Worm (Caenorhabditis elegans): ENCODE data around the gene F22E5.13.
"Not testable (repeated sequence)": the region's sequence is repeated elsewhere in the genome, so short reads cannot be mapped to it uniquely, and the experiment has no call there.

F22E5.13 gene

DNA sequence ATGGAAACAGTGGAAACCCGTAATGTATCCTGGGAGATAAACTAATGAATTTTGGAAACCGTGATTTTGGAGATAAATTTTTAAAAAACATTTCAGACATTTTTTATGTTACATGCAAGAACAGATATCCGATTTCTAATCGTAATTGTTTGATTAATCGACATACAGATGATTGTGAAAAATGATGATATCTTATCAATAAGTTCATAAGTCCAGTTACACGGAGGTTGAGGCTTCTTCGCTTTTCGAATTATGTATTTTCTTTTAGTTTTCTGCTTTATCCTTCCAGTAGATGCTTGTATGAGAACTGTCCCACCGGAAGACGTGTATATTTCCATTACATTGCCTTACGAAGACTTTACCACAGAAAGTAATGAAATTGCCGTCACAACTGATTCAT lies 16.2 kb upstream of the F22E5.13 start, which contains the start of gene F22E5.22:
F22E5.22 (plus strand) TSS at position 301 of the 400 bp plus-strand sequence.
- no peak for TF ChIP-seq him-1 (tag; optimal IDR thresholded peaks at IDR 0.05)

DNA sequence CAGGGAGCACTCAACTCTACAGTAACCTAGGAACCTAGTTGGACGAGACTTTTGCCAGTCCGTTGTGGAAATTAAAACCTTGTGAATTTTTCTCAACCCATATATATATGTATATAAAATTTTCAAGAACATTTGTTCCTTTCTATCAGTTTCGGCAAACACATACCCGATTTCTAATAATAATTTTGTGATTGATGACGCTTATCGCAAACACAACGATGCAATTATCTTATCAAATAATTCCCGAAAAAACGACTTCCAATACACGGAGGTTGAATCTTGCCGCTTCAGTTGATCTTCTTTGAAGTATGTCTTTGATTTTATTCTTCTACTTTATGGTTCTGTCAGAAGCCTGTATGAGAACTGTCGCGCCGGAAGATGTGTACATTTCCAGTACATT lies 15.6 kb upstream of the F22E5.13 start, which contains the start of gene F22E5.2:
F22E5.2 (plus strand) TSS at position 301 of the 400 bp plus-strand sequence.
- not testable (repeated sequence) for TF ChIP-seq him-1, W03F9.2, dao-5 (tag; optimal IDR thresholded peaks at IDR 0.05)

DNA sequence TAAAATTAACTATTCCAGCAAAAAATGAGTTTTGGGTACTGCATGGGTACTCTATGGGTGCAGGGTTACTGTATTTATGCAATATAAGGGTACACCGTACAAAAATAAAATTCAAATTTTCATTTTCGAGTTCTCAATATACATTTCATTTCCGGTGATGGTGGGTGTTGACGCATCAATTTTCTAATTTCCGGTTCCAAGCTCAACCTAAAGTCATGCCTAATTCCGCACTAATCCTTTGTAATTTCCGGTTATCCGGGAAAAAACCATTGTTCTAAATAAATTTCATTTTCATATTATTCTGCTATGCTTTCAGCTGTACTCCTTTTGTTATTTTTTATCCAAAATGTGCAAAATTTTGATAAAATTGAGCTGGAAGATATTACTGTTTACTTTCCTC lies 9.9 kb upstream of the F22E5.13 start, which contains the start of gene gcy-21:
gcy-21 (plus strand) TSS at position 301 of the 400 bp plus-strand sequence.
- no peak for TF ChIP-seq dao-5 (tag; optimal IDR thresholded peaks at IDR 0.05)

ce11 chrII:2656606-2657005 lies 7.2 kb upstream of the F22E5.13 start, which contains the start of gene sri-47:
Gene sri-47, plus strand, starts transcription at chrII:2656906.
- TF ChIP-seq dao-5 (tag; optimal IDR thresholded peaks at IDR 0.05) = no peak
- TF ChIP-seq W03F9.2 (tag; optimal IDR thresholded peaks at IDR 0.05) = no peak

- no peak for TF ChIP-seq him-1 (tag; optimal IDR thresholded peaks at IDR 0.05)
- TF ChIP-seq dao-5 (tag; optimal IDR thresholded peaks at IDR 0.05) = no peak
- no peak for TF ChIP-seq W03F9.2 (tag; optimal IDR thresholded peaks at IDR 0.05)
Observed at ce11 chrII:2649015-2649414, 424 bp downstream of the F22E5.13 start.

DNA sequence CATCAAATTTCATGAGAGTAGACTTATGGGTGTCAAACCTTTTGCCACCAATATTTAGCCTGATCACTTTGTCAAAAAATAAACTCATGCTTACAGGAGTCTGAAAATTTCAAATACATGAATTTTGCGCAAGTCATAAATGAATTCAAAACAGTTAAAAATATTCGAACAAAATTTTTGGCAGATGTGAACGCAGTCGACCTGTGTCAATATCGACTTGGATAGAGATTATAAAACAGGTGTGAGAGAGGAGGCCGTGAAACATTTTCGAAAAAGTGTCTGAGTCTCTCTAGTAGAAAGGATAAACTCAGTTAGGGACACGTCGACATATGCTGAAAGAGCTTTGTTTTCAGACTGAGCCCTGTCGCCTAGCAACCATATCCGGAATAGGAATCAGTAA lies 2.7 kb downstream of the F22E5.13 start, which contains the start of gene F22E5.12:
F22E5.12 (minus strand) TSS at position 101 of the 400 bp plus-strand sequence.
- TF ChIP-seq dao-5, him-1, W03F9.2 (tag; optimal IDR thresholded peaks at IDR 0.05): not testable (repeated sequence)

ce11 chrII:2644498-2644897 lies 4.9 kb downstream of the F22E5.13 start, which contains the start of gene F22E5.11:
Gene F22E5.11, minus strand, starts transcription at chrII:2644598.
- TF ChIP-seq dao-5 (tag; optimal IDR thresholded peaks at IDR 0.05) (no peak), W03F9.2 (tag; optimal IDR thresholded peaks at IDR 0.05) (no peak), him-1 (tag; optimal IDR thresholded peaks at IDR 0.05) (no peak)

DNA sequence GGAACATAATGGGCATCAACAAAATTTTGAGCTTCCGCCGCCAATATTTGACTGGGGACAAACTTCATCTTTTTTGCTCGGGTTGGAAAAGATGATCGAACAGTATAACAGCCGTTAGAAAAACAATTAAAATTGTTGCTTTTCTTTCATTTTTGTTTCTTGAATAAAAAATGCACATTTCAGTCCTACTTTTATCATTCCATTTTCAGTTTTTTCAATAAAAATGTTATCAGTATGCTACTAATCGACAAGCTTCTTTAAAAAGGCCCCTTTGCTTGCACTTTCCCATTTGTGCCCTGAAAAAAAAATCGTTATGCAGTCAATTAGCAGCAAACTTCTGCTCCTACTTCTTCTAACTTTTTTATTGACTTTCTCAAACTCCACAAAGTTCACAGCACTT lies 7.7 kb downstream of the F22E5.13 start, which contains the start of gene F22E5.7:
F22E5.7 (plus strand) TSS at position 301 of the 400 bp plus-strand sequence.
- TF ChIP-seq him-1 (tag; optimal IDR thresholded peaks at IDR 0.05) (no peak), dao-5 (tag; optimal IDR thresholded peaks at IDR 0.05) (no peak), W03F9.2 (tag; optimal IDR thresholded peaks at IDR 0.05) (no peak)

DNA sequence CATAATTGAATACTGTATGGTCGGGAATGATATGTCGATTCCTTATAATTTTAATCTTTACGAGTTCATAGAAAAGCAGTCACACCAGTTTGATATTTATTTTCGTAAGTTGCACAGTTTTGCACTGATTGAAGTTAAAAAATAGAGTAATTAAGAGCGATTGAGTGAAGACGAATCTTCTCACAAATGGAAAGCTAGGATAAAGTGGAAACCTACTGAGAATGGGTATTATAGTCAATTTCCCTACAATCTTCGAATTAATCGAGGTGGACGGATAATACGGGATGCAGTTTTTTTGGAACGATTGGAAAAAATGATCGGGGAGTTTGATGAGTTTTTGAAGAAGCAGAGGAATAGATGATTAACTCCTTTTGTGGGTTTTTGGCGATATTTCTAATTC lies 8.5 kb downstream of the F22E5.13 start, which contains the start of gene F22E5.23:
F22E5.23 (plus strand) TSS at position 301 of the 400 bp plus-strand sequence.
- TF ChIP-seq him-1 (tag; optimal IDR thresholded peaks at IDR 0.05) (no peak), W03F9.2 (tag; optimal IDR thresholded peaks at IDR 0.05) (no peak), dao-5 (tag; optimal IDR thresholded peaks at IDR 0.05) (no peak)

ce11 chrII:2639401-2640088 lies 9.9 kb downstream of the F22E5.13 start, which contains the start of gene F22E5.8:
Gene F22E5.8, plus strand, starts transcription at chrII:2640038.
- not testable (repeated sequence) for TF ChIP-seq him-1, dao-5, W03F9.2 (tag; optimal IDR thresholded peaks at IDR 0.05)

ce11 chrII:2638062-2638461 lies 11.4 kb downstream of the F22E5.13 start, which contains the start of gene F22E5.9:
Gene F22E5.9, plus strand, starts transcription at chrII:2638388.
- TF ChIP-seq dao-5 (tag; optimal IDR thresholded peaks at IDR 0.05) (no peak), him-1 (tag; optimal IDR thresholded peaks at IDR 0.05) (no peak), W03F9.2 (tag; optimal IDR thresholded peaks at IDR 0.05) (no peak)

ce11 chrII:2637359-2637758 lies 12.1 kb downstream of the F22E5.13 start, which contains the start of gene F22E5.21:
Gene F22E5.21, minus strand, starts transcription at chrII:2637459.
- TF ChIP-seq dao-5 (tag; optimal IDR thresholded peaks at IDR 0.05) (no peak), him-1 (tag; optimal IDR thresholded peaks at IDR 0.05) (no peak), W03F9.2 (tag; optimal IDR thresholded peaks at IDR 0.05) (no peak)

DNA sequence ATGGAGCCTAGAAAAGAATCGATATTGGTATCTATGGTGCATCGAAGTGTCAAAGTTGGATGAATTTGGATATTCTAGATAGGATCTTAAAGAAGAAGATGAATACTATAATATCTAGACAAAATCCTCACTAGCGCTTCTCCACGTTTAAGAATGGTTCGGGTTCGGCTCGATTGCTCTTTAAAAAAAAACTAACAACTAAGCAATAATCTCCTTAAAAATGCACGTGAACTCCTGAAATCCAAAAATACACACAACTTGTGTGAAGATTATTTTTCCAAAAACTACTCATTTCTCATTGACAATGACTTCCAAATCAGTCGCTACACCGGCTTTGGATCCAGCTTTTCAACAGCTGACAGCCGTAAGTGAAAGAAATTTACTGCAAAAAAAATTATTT lies 18.3 kb downstream of the F22E5.13 start, which contains the start of gene D2062.1:
D2062.1 (plus strand) TSS at position 301 of the 400 bp plus-strand sequence.
- TF ChIP-seq dao-5 (tag; optimal IDR thresholded peaks at IDR 0.05) (no peak), him-1 (tag; optimal IDR thresholded peaks at IDR 0.05) (no peak)

- TF ChIP-seq him-1 (tag; optimal IDR thresholded peaks at IDR 0.05) = no peak
- no peak for TF ChIP-seq dao-5 (tag; optimal IDR thresholded peaks at IDR 0.05)
- TF ChIP-seq W03F9.2 (tag; optimal IDR thresholded peaks at IDR 0.05) = no peak
Observed at ce11 chrII:2629270-2629669, 20.2 kb downstream of the F22E5.13 start, which contains the start of gene sri-37. Gene sri-37, plus strand, starts transcription at chrII:2629570.
